Worm (Caenorhabditis elegans): ENCODE measurements around the gene gldi-11.

ce11 chrII:4942397-4942796 lies 3.2 kb downstream of the gldi-11 start:
- TF ChIP-seq unc-39 (tag; optimal IDR thresholded peaks at IDR 0.05) (no peak), ztf-11 (tag; optimal IDR thresholded peaks at IDR 0.05) (no peak)
